Fruit fly (Drosophila melanogaster) whole organism, embryonic: ENCODE data around the gene CG42814.

Experiments used
- Atf3 ChIP-seq: fragments of 200-800 bp; sonication (Bioruptor generic); optimal IDR thresholded peaks from 3 replicates; lab custom pipeline; 2016; ENCODE audit warnings: missing biosample characterization, missing genetic modification characterization
- Awh ChIP-seq: fragments of 200-800 bp; sonication (Bioruptor generic); IDR thresholded peaks from 2 replicates; pipeline ENCODE4, ENCODE4 v1.3.6; 2022; ENCODE audit warnings: missing biosample characterization, missing genetic modification characterization
- B-H1 ChIP-seq: fragments of 200-800 bp; sonication (Bioruptor generic); IDR thresholded peaks from 3 replicates; pipeline ENCODE4 v1.3.6; 2022; ENCODE audit warnings: missing biosample characterization, missing genetic modification characterization
- B-H2 ChIP-seq: fragments of 200-800 bp; sonication (Bioruptor generic); optimal IDR thresholded peaks from 2 replicates; lab custom pipeline; 2018; ENCODE audit warnings: missing biosample characterization, mild to moderate bottlenecking, missing genetic modification characterization
- BEAF-32 ChIP-seq: fragments of 200-800 bp; sonication (Bioruptor generic); optimal IDR thresholded peaks from 3 replicates; lab custom pipeline; 2017; ENCODE audit warnings: missing biosample characterization, missing genetic modification characterization, mild to moderate bottlenecking, moderate library complexity, missing genetic modification reagents
- CG1024 ChIP-seq: fragments of 200-800 bp; sonication (Bioruptor generic); IDR thresholded peaks from 2 replicates; pipeline ENCODE4 v1.3.6; 2022; ENCODE audit warnings: missing biosample characterization, missing genetic modification characterization
- CG11247 ChIP-seq: fragments of 200-800 bp; sonication (Bioruptor generic); IDR thresholded peaks from 2 replicates; pipeline ENCODE4 v1.3.6; 2022; ENCODE audit warnings: missing biosample characterization, missing genetic modification characterization
- CG11560 ChIP-seq: fragments of 200-800 bp; sonication (Bioruptor generic); IDR thresholded peaks from 3 replicates; pipeline ENCODE4 v1.3.6; 2022; ENCODE audit warnings: missing biosample characterization, missing genetic modification characterization
- CG13775 ChIP-seq: fragments of 200-800 bp; sonication (Bioruptor generic); optimal IDR thresholded peaks from 3 replicates; lab custom pipeline; 2017; ENCODE audit warnings: missing biosample characterization, mild to moderate bottlenecking, missing genetic modification characterization
- CG14441 ChIP-seq: fragments of 200-800 bp; sonication (Bioruptor generic); IDR thresholded peaks from 2 replicates; pipeline ENCODE4 v1.3.6; 2022; ENCODE audit warnings: missing biosample characterization, missing genetic modification characterization
- CG15514 ChIP-seq: fragments of 200-800 bp; sonication (Bioruptor generic); optimal IDR thresholded peaks from 3 replicates; lab custom pipeline; 2017; ENCODE audit warnings: missing biosample characterization, missing genetic modification characterization, mild to moderate bottlenecking, moderate library complexity, missing genetic modification reagents
- CG16863 ChIP-seq: fragments of 200-800 bp; sonication (Bioruptor generic); optimal IDR thresholded peaks from 3 replicates; lab custom pipeline; 2016; ENCODE audit warnings: missing biosample characterization, missing genetic modification characterization
- CG17361 ChIP-seq: fragments of 200-800 bp; sonication (Bioruptor generic); IDR thresholded peaks from 3 replicates; pipeline ENCODE4 v1.3.6; 2022; ENCODE audit warnings: missing biosample characterization, missing genetic modification characterization
- CG18764 ChIP-seq: fragments of 200-800 bp; sonication (Bioruptor generic); optimal IDR thresholded peaks from 3 replicates; lab custom pipeline; 2016; ENCODE audit warnings: missing biosample characterization, missing genetic modification characterization
- CG2116 ChIP-seq: fragments of 200-800 bp; sonication (Bioruptor generic); optimal IDR thresholded peaks from 3 replicates; lab custom pipeline; 2018; ENCODE audit warnings: missing biosample characterization, mild to moderate bottlenecking, missing genetic modification characterization
- CG2120 ChIP-seq: fragments of 200-800 bp; sonication (Bioruptor generic); optimal IDR thresholded peaks from 3 replicates; lab custom pipeline; 2016; ENCODE audit warnings: missing biosample characterization, missing genetic modification characterization
- CG31388 ChIP-seq: fragments of 200-800 bp; sonication (Bioruptor generic); optimal IDR thresholded peaks from 2 replicates; lab custom pipeline; 2016; ENCODE audit warnings: missing biosample characterization, missing genetic modification characterization
- CG31441 ChIP-seq: fragments of 200-800 bp; sonication (Bioruptor generic); IDR thresholded peaks from 2 replicates; pipeline ENCODE4 v1.3.6; 2022; ENCODE audit warnings: missing biosample characterization, missing genetic modification characterization
- CG32532 ChIP-seq: fragments of 200-800 bp; sonication (Bioruptor generic); IDR thresholded peaks from 2 replicates; pipeline ENCODE4 v1.3.6; 2022; ENCODE audit warnings: missing biosample characterization, missing genetic modification characterization
- CG32772 ChIP-seq: fragments of 200-800 bp; sonication (Bioruptor generic); IDR thresholded peaks from 2 replicates; pipeline ENCODE4 v1.3.6; 2022; ENCODE audit warnings: missing biosample characterization, missing genetic modification characterization
- CG6791 ChIP-seq: fragments of 200-800 bp; sonication (Bioruptor generic); IDR thresholded peaks from 3 replicates; pipeline ENCODE4 v1.3.6; 2022; ENCODE audit warnings: missing biosample characterization, missing genetic modification characterization; ENCODE audit not compliant: partially characterized antibody
- CG7987 ChIP-seq: fragments of 200-800 bp; sonication (Bioruptor generic); optimal IDR thresholded peaks from 2 replicates; lab custom pipeline; 2018; ENCODE audit warnings: missing biosample characterization, mild to moderate bottlenecking, missing genetic modification characterization, moderate library complexity
- CG8089 ChIP-seq: fragments of 200-800 bp; sonication (Bioruptor generic); optimal IDR thresholded peaks from 3 replicates; lab custom pipeline; 2016; ENCODE audit warnings: missing biosample characterization, missing genetic modification characterization
- D ChIP-seq, 2 experiments: fragments of 200-800 bp in 1 of 2; fragments of >200 bp in 1 of 2; sonication (Bioruptor generic) in 1 of 2; optimal IDR thresholded peaks; 2 replicates in 1 of 2; 3 replicates in 1 of 2; lab custom pipeline; 2017; ENCODE audit warnings: mild to moderate bottlenecking in 1 of 2, missing biosample characterization in 1 of 2, missing genetic modification characterization in 1 of 2, missing genetic modification reagents in 1 of 2
- Dip2 ChIP-seq: fragments of 200-800 bp; sonication (Bioruptor generic); IDR thresholded peaks from 2 replicates; pipeline ENCODE4 v1.3.6; 2022; ENCODE audit warnings: missing biosample characterization, missing genetic modification characterization
- Dp ChIP-seq: fragments of 200-800 bp; sonication (Bioruptor generic); optimal IDR thresholded peaks from 2 replicates; lab custom pipeline; 2018; ENCODE audit warnings: missing biosample characterization, mild to moderate bottlenecking, missing genetic modification characterization, moderate library complexity
- H15 ChIP-seq: fragments of 200-800 bp; sonication (Bioruptor generic); IDR thresholded peaks from 3 replicates; pipeline ENCODE4 v1.3.6; 2022; ENCODE audit warnings: missing biosample characterization, missing genetic modification characterization
- HLHmδ ChIP-seq: fragments of 200-800 bp; sonication (Bioruptor generic); optimal IDR thresholded peaks from 2 replicates; lab custom pipeline; 2018; ENCODE audit warnings: missing biosample characterization, mild to moderate bottlenecking, missing genetic modification characterization, moderate library complexity
- Mad ChIP-seq: fragments of 200-800 bp; sonication (Bioruptor generic); optimal IDR thresholded peaks from 2 replicates; lab custom pipeline; 2016; ENCODE audit warnings: missing biosample characterization, missing genetic modification characterization
- Poxn ChIP-seq: fragments of 200-800 bp; sonication (Bioruptor generic); IDR thresholded peaks from 2 replicates; pipeline ENCODE4 v1.3.6; 2022; ENCODE audit warnings: missing biosample characterization, missing genetic modification characterization
- bigmax ChIP-seq: fragments of 200-800 bp; sonication (Bioruptor generic); optimal IDR thresholded peaks from 2 replicates; lab custom pipeline; 2018; ENCODE audit warnings: missing biosample characterization, mild to moderate bottlenecking, missing genetic modification characterization
- bowl ChIP-seq: fragments of 200-800 bp; sonication (Bioruptor generic); IDR thresholded peaks from 2 replicates; pipeline ENCODE4 v1.3.6; 2022; ENCODE audit warnings: missing biosample characterization, missing genetic modification characterization
- br ChIP-seq: fragments of >200 bp; optimal IDR thresholded peaks from 2 replicates; lab custom pipeline; 2017
- cg ChIP-seq: fragments of 200-800 bp; sonication (Bioruptor generic); optimal IDR thresholded peaks from 3 replicates; lab custom pipeline; 2019; ENCODE audit warnings: missing biosample characterization, mild to moderate bottlenecking, missing genetic modification characterization, moderate library complexity
- dati ChIP-seq: fragments of 200-800 bp; sonication (Bioruptor generic); IDR thresholded peaks from 2 replicates; pipeline ENCODE4 v1.3.6; 2022; ENCODE audit warnings: missing biosample characterization, missing genetic modification characterization
- dm ChIP-seq: fragments of 200-800 bp; sonication (Bioruptor generic); optimal IDR thresholded peaks from 3 replicates; lab custom pipeline; 2016; ENCODE audit warnings: missing biosample characterization, missing genetic modification characterization
- eve ChIP-seq, 2 experiments: fragments of >200 bp; optimal IDR thresholded peaks; 2 replicates each; lab custom pipeline; 2017; ENCODE audit warnings: missing biosample characterization in 2 of 2, missing genetic modification characterization in 2 of 2
- fd3F ChIP-seq: fragments of 200-800 bp; sonication (Bioruptor generic); optimal IDR thresholded peaks from 2 replicates; lab custom pipeline; 2018; ENCODE audit warnings: missing biosample characterization, mild to moderate bottlenecking, missing genetic modification characterization, moderate library complexity
- jigr1 ChIP-seq: fragments of 200-800 bp; sonication (Bioruptor generic); IDR thresholded peaks from 3 replicates; pipeline ENCODE4 v1.3.6; 2022; ENCODE audit warnings: missing biosample characterization, missing genetic modification characterization
- kay ChIP-seq: fragments of 200-800 bp; sonication (Bioruptor generic); optimal IDR thresholded peaks from 2 replicates; lab custom pipeline; 2016; ENCODE audit warnings: missing biosample characterization, missing genetic modification characterization
- kni ChIP-seq: fragments of 200-800 bp; sonication (Bioruptor generic); optimal IDR thresholded peaks from 3 replicates; lab custom pipeline; 2017; ENCODE audit warnings: mild to moderate bottlenecking, missing biosample characterization, missing genetic modification reagents, missing genetic modification characterization
- maf-S ChIP-seq: fragments of 200-800 bp; sonication (Bioruptor generic); optimal IDR thresholded peaks from 2 replicates; lab custom pipeline; 2016; ENCODE audit warnings: missing biosample characterization, missing genetic modification characterization
- mam ChIP-seq: fragments of 200-800 bp; sonication (Bioruptor generic); optimal IDR thresholded peaks from 3 replicates; lab custom pipeline; 2016; ENCODE audit warnings: missing biosample characterization, missing genetic modification characterization
- mirr ChIP-seq: fragments of 200-800 bp; sonication (Bioruptor generic); optimal IDR thresholded peaks from 3 replicates; lab custom pipeline; 2018; ENCODE audit warnings: missing biosample characterization, mild to moderate bottlenecking, missing genetic modification characterization
- odd ChIP-seq: fragments of 200-800 bp; sonication (Bioruptor generic); optimal IDR thresholded peaks from 2 replicates; lab custom pipeline; 2017; ENCODE audit warnings: missing biosample characterization, mild to moderate bottlenecking, missing genetic modification characterization
- ro ChIP-seq: fragments of 200-800 bp; sonication (Bioruptor generic); IDR thresholded peaks from 2 replicates; pipeline ENCODE4 v1.3.6; 2022; ENCODE audit warnings: missing biosample characterization, missing genetic modification characterization
- sd ChIP-seq: fragments of 200-800 bp; sonication (Bioruptor generic); optimal IDR thresholded peaks from 3 replicates; lab custom pipeline; 2018; ENCODE audit warnings: missing biosample characterization, mild to moderate bottlenecking, missing genetic modification characterization, moderate library complexity
- sna ChIP-seq: fragments of 200-800 bp; sonication (Bioruptor generic); IDR thresholded peaks from 2 replicates; pipeline ENCODE4 v1.3.6; 2022; ENCODE audit warnings: missing biosample characterization, missing genetic modification characterization; ENCODE audit not compliant: partially characterized antibody
- tgo ChIP-seq: fragments of 200-800 bp; sonication (Bioruptor generic); IDR thresholded peaks from 3 replicates; pipeline ENCODE4 v1.3.6; 2022; ENCODE audit warnings: missing biosample characterization, missing genetic modification characterization
- wek ChIP-seq: fragments of 200-800 bp; sonication (Bioruptor generic); optimal IDR thresholded peaks from 3 replicates; lab custom pipeline; 2018; ENCODE audit warnings: missing biosample characterization, mild to moderate bottlenecking, missing genetic modification characterization, moderate library complexity

The CG42814 gene

DNA sequence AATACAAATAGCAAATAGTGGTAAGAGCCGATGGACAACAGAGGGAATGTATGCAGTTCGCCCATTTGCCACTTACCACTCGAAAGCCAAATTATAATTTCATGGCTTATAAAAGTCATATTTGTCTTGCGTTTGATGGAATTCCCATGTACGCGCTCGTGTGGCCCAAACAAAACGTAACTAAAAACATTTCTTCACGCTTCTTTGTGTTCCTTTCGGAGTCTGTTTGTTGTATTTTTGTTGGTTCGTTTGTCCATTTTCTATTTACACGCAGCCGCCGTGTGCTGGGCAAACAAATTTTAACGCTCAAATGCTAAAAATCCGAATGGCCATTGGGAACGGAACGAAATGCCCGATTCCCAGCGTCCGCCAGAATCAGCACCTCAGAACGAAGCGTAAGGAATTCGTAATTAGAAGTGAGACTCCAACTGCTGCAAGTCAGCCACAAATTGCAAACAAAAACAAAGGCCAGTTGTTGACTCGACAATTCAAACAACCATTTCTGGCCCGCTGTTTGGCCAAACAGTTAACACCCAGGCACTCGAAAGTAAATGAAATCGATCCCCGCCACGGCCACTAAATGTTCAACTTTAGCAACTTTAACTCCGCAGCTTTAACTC is 20.4 kb downstream of the CG42814 start (continued):
- TF ChIP-seq CG11247, result 0 out of 2 replicates have a peak, but pooled peaks have one; percentile 38
- no peak for TF ChIP-seq CG32772
- no peak for TF ChIP-seq CG2120
- peak; percentile 43; the same call in 1 of the 2 replicates for TF ChIP-seq CG14441 (GFP tag; lab: Robert Waterston, UW)
- TF ChIP-seq mam, result no peak
- no peak for TF ChIP-seq CG18764 (GFP tag; lab: Kevin White, UChicago)
- no peak for TF ChIP-seq bigmax (GFP tag; lab: Kevin White, UChicago)
- no peak for TF ChIP-seq kay (GFP tag; lab: Kevin White, UChicago)
- TF ChIP-seq wek (GFP tag; lab: Kevin White, UChicago), result peak; percentile 72
- TF ChIP-seq H15 (GFP tag; lab: Robert Waterston, UW), result no peak
- TF ChIP-seq B-H2 (GFP tag; lab: Kevin White, UChicago), result no peak
- TF ChIP-seq Dip2 (GFP tag; lab: Robert Waterston, UW), result no peak
- no peak for TF ChIP-seq ro (GFP tag; lab: Robert Waterston, UW)
- TF ChIP-seq CG31441 (GFP tag; lab: Robert Waterston, UW), result peak; percentile 22; the same call in 1 of the 2 replicates
- TF ChIP-seq B-H1, result peak; percentile 33; the same call in 1 of the 3 replicates
- peak; percentile 43 for TF ChIP-seq CG16863 (GFP tag; lab: Kevin White, UChicago)
- TF ChIP-seq sna (GFP tag; lab: Robert Waterston, UW), result no peak
- peak; percentile 50 for TF ChIP-seq CG8089 (GFP tag; lab: Kevin White, UChicago)
- peak; percentile 15 for TF ChIP-seq Atf3
- peak; percentile 4 for TF ChIP-seq CG2116 (GFP tag; lab: Kevin White, UChicago)
- TF ChIP-seq HLHmδ (GFP tag; lab: Kevin White, UChicago), result peak; percentile 23
- TF ChIP-seq odd (GFP tag; lab: Kevin White, UChicago), result peak; percentile 57
- TF ChIP-seq D (optimal IDR thresholded peaks at IDR 0.05; lab: Kevin White, UChicago), result no peak
- peak; percentile 70 for TF ChIP-seq D (GFP tag; optimal IDR thresholded peaks at IDR 0.05; lab: Kevin White, UChicago)
- TF ChIP-seq CG1024 (GFP tag; lab: Robert Waterston, UW), result peak; percentile 40; the same call in 1 of the 2 replicates
- TF ChIP-seq CG31388 (GFP tag; lab: Kevin White, UChicago), result no peak
- TF ChIP-seq mirr (GFP tag; lab: Kevin White, UChicago), result no peak
- TF ChIP-seq CG13775, result no peak
- TF ChIP-seq eve (GFP tag; optimal IDR thresholded peaks at IDR 0.05; lab: Kevin White, UChicago), result no peak
- TF ChIP-seq sd (tag; lab: Kevin White, UChicago), result no peak
- peak; percentile 38 for TF ChIP-seq CG7987 (GFP tag; lab: Kevin White, UChicago)
- peak; percentile 38; the same call in 1 of the 2 replicates for TF ChIP-seq CG32532 (GFP tag; lab: Robert Waterston, UW)
- TF ChIP-seq cg (GFP tag; lab: Kevin White, UChicago), result no peak
- TF ChIP-seq Dp (GFP tag; lab: Kevin White, UChicago), result no peak
- TF ChIP-seq bowl (GFP tag; lab: Robert Waterston, UW), result no peak
- no peak for TF ChIP-seq CG6791 (GFP tag; lab: Robert Waterston, UW)
- peak; percentile 12 for TF ChIP-seq CG15514 (GFP tag; lab: Kevin White, UChicago)
- no peak for TF ChIP-seq BEAF-32 (GFP tag; lab: Kevin White, UChicago)
- peak; percentile 37 for TF ChIP-seq maf-S
- TF ChIP-seq kni (GFP tag; lab: Kevin White, UChicago), result peak; percentile 89
- 0 out of 3 replicates have a peak, but pooled peaks have one; percentile 12 for TF ChIP-seq CG17361
- TF ChIP-seq dm (GFP tag; lab: Kevin White, UChicago), result peak; percentile 7
- TF ChIP-seq tgo (GFP tag; lab: Robert Waterston, UW), result no peak; the same call in 2 of the 3 replicates
- TF ChIP-seq fd3F (GFP tag; lab: Kevin White, UChicago), result no peak
- TF ChIP-seq CG11560, result no peak
- no peak for TF ChIP-seq jigr1 (GFP tag; lab: Robert Waterston, UW)
- TF ChIP-seq Mad, result no peak
- TF ChIP-seq dati (GFP tag; lab: Robert Waterston, UW), result no peak
- no peak for TF ChIP-seq Poxn
- TF ChIP-seq br, result no peak
- peak; percentile 84 for TF ChIP-seq Awh (GFP tag; lab: Robert Waterston, UW)
